Fruit fly (Drosophila melanogaster): ENCODE results near the gene CG15387.

Gene CG15387

dm6 chr2L:2177312-2177968 is 48.7 kb downstream of the CG15387 start (continued):
- TF ChIP-seq p53 (GFP tag; optimal IDR thresholded peaks at IDR 0.05) = peak; percentile 21
- peak; percentile 5 for TF ChIP-seq CG10267 (tag; optimal IDR thresholded peaks at IDR 0.05)
- TF ChIP-seq nmo (GFP tag; optimal IDR thresholded peaks at IDR 0.05) = peak; percentile 31
- TF ChIP-seq Nf-YA (GFP tag; IDR thresholded peaks at IDR 0.05) = no peak
- TF ChIP-seq H15 (GFP tag; IDR thresholded peaks at IDR 0.05) = no peak
- no peak for TF ChIP-seq abd-A (tag; optimal IDR thresholded peaks at IDR 0.05)
- TF ChIP-seq CG4854 (GFP tag; optimal IDR thresholded peaks at IDR 0.05) = peak; percentile 13
- TF ChIP-seq CG4404 (GFP tag; IDR thresholded peaks at IDR 0.05) = no peak
- TF ChIP-seq CG2199 (GFP tag; IDR thresholded peaks at IDR 0.05) = no peak
- TF ChIP-seq CG7372 (GFP tag; IDR thresholded peaks at IDR 0.05) = no peak
- peak; percentile 62; the same call in 1 of the 2 replicates for TF ChIP-seq Rfx (GFP tag; IDR thresholded peaks at IDR 0.05)
- no peak for TF ChIP-seq sc (optimal IDR thresholded peaks at IDR 0.05)
- no peak for TF ChIP-seq sc (GFP tag; optimal IDR thresholded peaks at IDR 0.05)
- TF ChIP-seq Lpt (GFP tag; optimal IDR thresholded peaks at IDR 0.05) = no peak
- TF ChIP-seq amos (GFP tag; IDR thresholded peaks at IDR 0.05; ENCODE audit: partially characterized antibody) = no peak
- peak; percentile 11 for TF ChIP-seq disco-r (GFP tag; optimal IDR thresholded peaks at IDR 0.05)
- no peak for TF ChIP-seq Jarid2 (GFP tag; optimal IDR thresholded peaks at IDR 0.05)
- TF ChIP-seq gt (GFP tag; IDR thresholded peaks at IDR 0.05) = no peak
- peak; percentile 62 for TF ChIP-seq Meics (GFP tag; optimal IDR thresholded peaks at IDR 0.05)
- no peak for TF ChIP-seq CG7963 (GFP tag; IDR thresholded peaks at IDR 0.05; ENCODE audit: partially characterized antibody)
- TF ChIP-seq CG13296 (GFP tag; optimal IDR thresholded peaks at IDR 0.05) = no peak
- TF ChIP-seq jing (GFP tag; optimal IDR thresholded peaks at IDR 0.05) = no peak
- TF ChIP-seq Myb (GFP tag; optimal IDR thresholded peaks at IDR 0.05) = peak; percentile 46
- no peak for TF ChIP-seq CG7987 (GFP tag; optimal IDR thresholded peaks at IDR 0.05)
- no peak for TF ChIP-seq CG5180 (GFP tag; optimal IDR thresholded peaks at IDR 0.05)
- peak; percentile 47 for TF ChIP-seq bcd (GFP tag; optimal IDR thresholded peaks at IDR 0.05)
- TF ChIP-seq CG9797 (GFP tag; optimal IDR thresholded peaks at IDR 0.05) = no peak
- peak; percentile 23 for TF ChIP-seq CG17829 (tag; optimal IDR thresholded peaks at IDR 0.05)
- no peak for TF ChIP-seq BEAF-32 (GFP tag; optimal IDR thresholded peaks at IDR 0.05)
- TF ChIP-seq CG9437 (GFP tag; optimal IDR thresholded peaks at IDR 0.05) = peak; percentile 29
- peak; percentile 53 for TF ChIP-seq Antp (GFP tag; optimal IDR thresholded peaks at IDR 0.05)
- peak; percentile 34 for TF ChIP-seq dmrt99B (tag; optimal IDR thresholded peaks at IDR 0.05)
- no peak for TF ChIP-seq CG4328 (GFP tag; optimal IDR thresholded peaks at IDR 0.05)
- peak; percentile 4 for TF ChIP-seq lbe (GFP tag; optimal IDR thresholded peaks at IDR 0.05)
- TF ChIP-seq CG10959 (GFP tag; IDR thresholded peaks at IDR 0.05) = no peak
- no peak for TF ChIP-seq stwl (tag; optimal IDR thresholded peaks at IDR 0.05)
- TF ChIP-seq ranshi (GFP tag; IDR thresholded peaks at IDR 0.05) = 0 out of 2 replicates have a peak, but pooled peaks have one; percentile 13
- peak; percentile 30 for TF ChIP-seq vfl (GFP tag; optimal IDR thresholded peaks at IDR 0.05)
- peak; percentile 16 for TF ChIP-seq CG10543 (GFP tag; optimal IDR thresholded peaks at IDR 0.05)
- no peak for TF ChIP-seq Poxn (GFP tag; IDR thresholded peaks at IDR 0.05)
- peak; percentile 45; the same call in 2 of the 3 replicates for TF ChIP-seq CG14050 (GFP tag; IDR thresholded peaks at IDR 0.05)
- peak; percentile 26 for TF ChIP-seq CG12391 (tag; optimal IDR thresholded peaks at IDR 0.05)
- no peak for TF ChIP-seq mld (GFP tag; IDR thresholded peaks at IDR 0.05; ENCODE audit: partially characterized antibody)
- TF ChIP-seq so (GFP tag; IDR thresholded peaks at IDR 0.05) = no peak; the same call in 2 of the 3 replicates
- TF ChIP-seq CG8281 (tag; optimal IDR thresholded peaks at IDR 0.05) = no peak
- 0 out of 2 replicates have a peak, but pooled peaks have one; percentile 17 for TF ChIP-seq H2.0 (GFP tag; IDR thresholded peaks at IDR 0.05)
- no peak for TF ChIP-seq CG13894 (tag; optimal IDR thresholded peaks at IDR 0.05)
- no peak for TF ChIP-seq CG12299 (tag; optimal IDR thresholded peaks at IDR 0.05)
- no peak for TF ChIP-seq unc-4 (GFP tag; IDR thresholded peaks at IDR 0.05; ENCODE audit: partially characterized antibody)

Measured in whole organism, embryonic.